Worm (Caenorhabditis elegans): ENCODE measurements around the gene cnx-1.

DNA sequence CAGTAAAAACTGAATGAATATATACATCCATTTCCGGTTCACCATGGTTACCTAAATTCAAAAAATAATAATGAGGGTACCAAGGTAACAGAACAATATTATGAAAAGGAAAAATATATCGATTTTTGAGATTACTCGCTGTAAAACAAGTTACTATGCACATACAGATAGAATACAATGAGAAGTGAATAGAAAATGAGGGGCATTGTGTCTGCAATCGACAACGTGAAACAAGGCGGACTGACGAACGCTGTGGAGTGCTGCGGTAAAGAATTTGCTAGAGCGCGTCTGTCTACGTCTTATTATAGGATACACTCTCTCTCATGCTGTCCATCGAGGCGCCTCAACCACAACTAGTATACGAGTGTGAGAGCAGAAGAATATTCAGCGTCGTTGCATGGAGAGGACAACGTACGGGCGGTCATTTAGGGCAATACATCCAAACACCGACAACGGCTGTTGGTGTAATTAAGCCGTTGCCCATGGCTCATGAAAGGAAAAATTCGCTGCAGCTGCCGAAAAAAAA, at the start of gene cnx-1:
- TF ChIP-seq W03F9.2 (tag; optimal IDR thresholded peaks at IDR 0.05) (no peak), dao-5 (tag; optimal IDR thresholded peaks at IDR 0.05) (no peak), him-1 (tag; optimal IDR thresholded peaks at IDR 0.05) (no peak)

All from whole organism, L4/young adult.